Worm (Caenorhabditis elegans): ENCODE results near the gene B0334.20.

ce11 chrII:11535429-11535828 lies 35.2 kb upstream of the B0334.20 start:
- TF ChIP-seq mdl-1 (tag; optimal IDR thresholded peaks at IDR 0.05) (no peak), nhr-77 (tag; optimal IDR thresholded peaks at IDR 0.05) (no peak), elt-3 (tag; optimal IDR thresholded peaks at IDR 0.05) (no peak), ztf-4 (tag; optimal IDR thresholded peaks at IDR 0.05) (no peak)

Measured in whole organism, L2 larva.